Worm (Caenorhabditis elegans) whole organism, late embryonic: ENCODE measurements around the gene myrf-2.

Source experiments
- K09A11.1 ChIP-seq: sonication (generic microtip); optimal IDR thresholded peaks from 2 replicates; lab custom pipeline; 2017; ENCODE audit warnings: antibody characterized with exemption, mild to moderate bottlenecking, missing genetic modification characterization, missing compliant biosample characterization; ENCODE audit not compliant: insufficient read depth
- T23F11.4 ChIP-seq: fragments of 200-800 bp; sonication (Bioruptor generic); optimal IDR thresholded peaks from 2 replicates; lab custom pipeline; 2018; ENCODE audit warnings: mild to moderate bottlenecking, missing genetic modification characterization, missing compliant biosample characterization
- Y22D7AL.16 ChIP-seq: sonication (generic microtip); optimal IDR thresholded peaks from 2 replicates; lab custom pipeline; 2016; ENCODE audit warnings: missing genetic modification characterization, missing compliant biosample characterization
- ahr-1 ChIP-seq: sonication (generic microtip); optimal IDR thresholded peaks from 2 replicates; lab custom pipeline; 2016; ENCODE audit warnings: missing genetic modification characterization, missing compliant biosample characterization
- ceh-18 ChIP-seq: sonication (generic microtip); optimal IDR thresholded peaks from 2 replicates; lab custom pipeline; 2016; ENCODE audit warnings: missing genetic modification characterization, missing compliant biosample characterization
- ceh-22 ChIP-seq: sonication (generic microtip); optimal IDR thresholded peaks from 2 replicates; lab custom pipeline; 2017; ENCODE audit warnings: missing biosample characterization, missing genetic modification characterization
- ceh-30 ChIP-seq: fragments of 150-350 bp; optimal IDR thresholded peaks from 2 replicates; lab custom pipeline; 2014; ENCODE audit warnings: missing biosample characterization, missing genetic modification characterization
- ceh-31 ChIP-seq: sonication (generic microtip); optimal IDR thresholded peaks from 2 replicates; lab custom pipeline; 2016; ENCODE audit warnings: missing genetic modification characterization, missing compliant biosample characterization
- ceh-34 ChIP-seq: sonication (generic microtip); optimal IDR thresholded peaks from 2 replicates; lab custom pipeline; 2016; ENCODE audit warnings: mild to moderate bottlenecking, missing genetic modification characterization, missing compliant biosample characterization
- ceh-45 ChIP-seq: fragments of 200-800 bp; sonication (Bioruptor generic); IDR thresholded peaks from 2 replicates; pipeline ENCODE4 v1.3.6; 2022; ENCODE audit warnings: missing genetic modification reagents, missing genetic modification characterization, missing compliant biosample characterization
- ceh-9 ChIP-seq: sonication (generic microtip); optimal IDR thresholded peaks from 2 replicates; lab custom pipeline; 2016; ENCODE audit warnings: mild to moderate bottlenecking, missing genetic modification characterization, inconsistent platforms, missing compliant biosample characterization
- dmd-4 ChIP-seq: sonication (generic microtip); optimal IDR thresholded peaks from 2 replicates; lab custom pipeline; 2016; ENCODE audit warnings: borderline replicate concordance, missing genetic modification characterization, missing compliant biosample characterization
- dve-1 ChIP-seq: sonication (generic microtip); optimal IDR thresholded peaks from 2 replicates; lab custom pipeline; 2017; ENCODE audit warnings: antibody characterized with exemption, mild to moderate bottlenecking, missing genetic modification characterization, missing compliant biosample characterization
- elt-2 ChIP-seq: sonication (generic microtip); optimal IDR thresholded peaks from 2 replicates; lab custom pipeline; 2016; ENCODE audit warnings: missing genetic modification reagents, missing genetic modification characterization, missing compliant biosample characterization
- elt-4 ChIP-seq: sonication (generic microtip); optimal IDR thresholded peaks from 2 replicates; lab custom pipeline; 2016; ENCODE audit warnings: missing genetic modification characterization, missing compliant biosample characterization
- ets-4 ChIP-seq: sonication (generic microtip); optimal IDR thresholded peaks from 2 replicates; lab custom pipeline; 2016; ENCODE audit warnings: missing genetic modification characterization, missing compliant biosample characterization
- eyg-1 ChIP-seq: sonication (generic microtip); optimal IDR thresholded peaks from 2 replicates; lab custom pipeline; 2016; ENCODE audit warnings: missing genotype, missing genetic modification characterization, missing compliant biosample characterization
- fkh-10 ChIP-seq: fragments of 150-350 bp; optimal IDR thresholded peaks from 2 replicates; lab custom pipeline; 2014; ENCODE audit warnings: missing biosample characterization, missing genetic modification reagents, missing genetic modification characterization
- fkh-6 ChIP-seq: sonication (generic microtip); optimal IDR thresholded peaks from 2 replicates; lab custom pipeline; 2016; ENCODE audit warnings: missing genetic modification characterization, missing compliant biosample characterization
- gmeb-2 ChIP-seq: sonication (generic microtip); optimal IDR thresholded peaks from 2 replicates; lab custom pipeline; 2016; ENCODE audit warnings: missing genetic modification characterization, inconsistent platforms, missing compliant biosample characterization
- hlh-13 ChIP-seq: fragments of 200-800 bp; sonication (Bioruptor generic); optimal IDR thresholded peaks from 2 replicates; lab custom pipeline; 2018; ENCODE audit warnings: mild to moderate bottlenecking, missing genetic modification characterization, missing compliant biosample characterization
- hlh-15 ChIP-seq: sonication (generic microtip); optimal IDR thresholded peaks from 2 replicates; lab custom pipeline; 2016; ENCODE audit warnings: missing genetic modification characterization, missing compliant biosample characterization
- hlh-30 ChIP-seq: sonication (generic microtip); optimal IDR thresholded peaks from 2 replicates; lab custom pipeline; 2017; ENCODE audit warnings: antibody characterized with exemption, missing genetic modification characterization, missing compliant biosample characterization; ENCODE audit not compliant: insufficient read depth
- hlh-6 ChIP-seq: sonication (generic microtip); optimal IDR thresholded peaks from 2 replicates; lab custom pipeline; 2016; ENCODE audit warnings: missing genotype, missing genetic modification characterization, missing compliant biosample characterization
- lin-11 ChIP-seq: fragments of 200-800 bp; sonication (Bioruptor generic); optimal IDR thresholded peaks from 2 replicates; lab custom pipeline; 2018; ENCODE audit warnings: mild to moderate bottlenecking, missing genetic modification characterization, missing compliant biosample characterization
- madf-2 ChIP-seq: sonication (generic microtip); optimal IDR thresholded peaks from 2 replicates; lab custom pipeline; 2017; ENCODE audit warnings: missing genetic modification characterization, missing compliant biosample characterization
- mec-3 ChIP-seq: sonication (generic microtip); optimal IDR thresholded peaks from 2 replicates; lab custom pipeline; 2016; ENCODE audit warnings: borderline replicate concordance, missing genetic modification characterization, missing compliant biosample characterization
- nfya-1 ChIP-seq: sonication (generic microtip); optimal IDR thresholded peaks from 2 replicates; lab custom pipeline; 2017; ENCODE audit warnings: missing genetic modification characterization, mild to moderate bottlenecking, missing compliant biosample characterization, antibody characterized with exemption, moderate library complexity
- nhr-11 ChIP-seq: fragments of 150-350 bp; optimal IDR thresholded peaks from 2 replicates; lab custom pipeline; 2014; ENCODE audit warnings: missing biosample characterization, missing genetic modification characterization
- nhr-232 ChIP-seq: sonication (generic microtip); optimal IDR thresholded peaks from 2 replicates; lab custom pipeline; 2016; ENCODE audit warnings: missing genetic modification characterization, missing compliant biosample characterization
- odd-2 ChIP-seq: sonication (generic microtip); optimal IDR thresholded peaks from 2 replicates; lab custom pipeline; 2017; ENCODE audit warnings: antibody characterized with exemption, mild to moderate bottlenecking, missing genetic modification characterization, missing compliant biosample characterization
- pag-3 ChIP-seq: sonication (generic microtip); optimal IDR thresholded peaks from 2 replicates; lab custom pipeline; 2016; ENCODE audit warnings: missing compliant biosample characterization, missing genetic modification characterization, borderline replicate concordance
- pat-9 ChIP-seq: fragments of 200-800 bp; sonication (Bioruptor generic); optimal IDR thresholded peaks from 2 replicates; lab custom pipeline; 2018; ENCODE audit warnings: mild to moderate bottlenecking, missing genetic modification characterization, moderate library complexity, missing compliant biosample characterization
- pax-1 ChIP-seq: fragments of 150-350 bp; optimal IDR thresholded peaks from 2 replicates; lab custom pipeline; 2014; ENCODE audit warnings: missing biosample characterization, missing genetic modification characterization
- pha-4 ChIP-seq: fragments of 150-350 bp; optimal IDR thresholded peaks from 2 replicates; lab custom pipeline; 2018; ENCODE audit warnings: missing biosample characterization, missing genetic modification reagents, missing genetic modification characterization
- pqm-1 ChIP-seq: sonication (generic microtip); optimal IDR thresholded peaks from 2 replicates; lab custom pipeline; 2016; ENCODE audit warnings: missing genetic modification characterization, missing compliant biosample characterization
- pros-1 ChIP-seq: fragments of 150-350 bp; optimal IDR thresholded peaks from 2 replicates; lab custom pipeline; 2014; ENCODE audit warnings: missing biosample characterization, missing genetic modification reagents, missing genetic modification characterization
- ref-2 ChIP-seq: sonication (generic microtip); optimal IDR thresholded peaks from 2 replicates; lab custom pipeline; 2016; ENCODE audit warnings: missing genetic modification characterization, missing compliant biosample characterization
- rnt-1 ChIP-seq: sonication (generic microtip); optimal IDR thresholded peaks from 2 replicates; lab custom pipeline; 2016; ENCODE audit warnings: missing genetic modification characterization, missing compliant biosample characterization
- sdc-2 ChIP-seq: sonication (generic microtip); optimal IDR thresholded peaks from 2 replicates; lab custom pipeline; 2016; ENCODE audit warnings: missing genotype, missing genetic modification characterization, missing compliant biosample characterization
- sox-4 ChIP-seq: sonication (generic microtip); optimal IDR thresholded peaks from 2 replicates; lab custom pipeline; 2017; ENCODE audit warnings: mild to moderate bottlenecking, missing genetic modification characterization, inconsistent platforms, missing compliant biosample characterization
- syd-9 ChIP-seq: sonication (generic microtip); optimal IDR thresholded peaks from 2 replicates; lab custom pipeline; 2016; ENCODE audit warnings: mild to moderate bottlenecking, missing genetic modification characterization, moderate library complexity, missing compliant biosample characterization
- tbx-2 ChIP-seq: sonication (generic microtip); optimal IDR thresholded peaks from 2 replicates; lab custom pipeline; 2016; ENCODE audit warnings: missing genetic modification characterization, missing compliant biosample characterization
- tbx-7 ChIP-seq: sonication (generic microtip); optimal IDR thresholded peaks from 2 replicates; lab custom pipeline; 2016; ENCODE audit warnings: missing genotype, missing genetic modification characterization, missing compliant biosample characterization
- unc-3 ChIP-seq, 2 experiments: fragments of 200-800 bp in 1 of 2; sonication (Bioruptor generic) in 1 of 2; sonication (generic microtip) in 1 of 2; conservative IDR thresholded peaks in 1 of 2; optimal IDR thresholded peaks in 1 of 2; 2 replicates each; pipeline versions ENCODE4 v1.3.6 to Lab custom; 2016 to 2022; ENCODE audit warnings: missing compliant biosample characterization in 2 of 2, missing genetic modification characterization in 2 of 2, missing genetic modification reagents in 1 of 2
- unc-55 ChIP-seq: sonication (generic microtip); optimal IDR thresholded peaks from 2 replicates; lab custom pipeline; 2017; ENCODE audit warnings: missing biosample characterization, missing genetic modification reagents, missing genetic modification characterization
- zip-5 ChIP-seq: sonication (generic microtip); optimal IDR thresholded peaks from 2 replicates; lab custom pipeline; 2016; ENCODE audit warnings: missing genetic modification characterization, missing compliant biosample characterization
- ztf-16 ChIP-seq: sonication (generic microtip); optimal IDR thresholded peaks from 2 replicates; lab custom pipeline; 2017; ENCODE audit warnings: missing genetic modification characterization, missing compliant biosample characterization

myrf-2 gene

ce11 chrX:10189805-10190204, 4.4 kb downstream of the myrf-2 start:
- TF ChIP-seq sox-4 (tag; lab: Kevin White, UChicago) (no peak), nfya-1 (tag; lab: Kevin White, UChicago) (no peak), dve-1 (no peak), hlh-15 (tag; lab: Kevin White, UChicago) (no peak), nhr-11 (tag; lab: Kevin White, UChicago) (no peak), pros-1 (no peak), ceh-34 (tag; lab: Kevin White, UChicago) (no peak), hlh-30 (tag; lab: Kevin White, UChicago) (no peak), elt-4 (tag; lab: Kevin White, UChicago) (no peak), pqm-1 (tag; lab: Kevin White, UChicago) (no peak), pat-9 (no peak), ceh-9 (no peak), fkh-10 (GFP tag; lab: Kevin White, UChicago) (no peak), ceh-18 (no peak), odd-2 (no peak), unc-3 (GFP tag; conservative IDR thresholded peaks at IDR 0.05; lab: Robert Waterston, UW) (no peak), unc-3 (tag; optimal IDR thresholded peaks at IDR 0.05; lab: Kevin White, UChicago) (no peak), ahr-1 (tag; lab: Kevin White, UChicago) (no peak), zip-5 (no peak), eyg-1 (tag; lab: Kevin White, UChicago) (no peak)

ce11 chrX:10189244-10189643, 4.9 kb downstream of the myrf-2 start:
- TF ChIP-seq fkh-10 (GFP tag; lab: Kevin White, UChicago), result no peak
- TF ChIP-seq ceh-34 (tag; lab: Kevin White, UChicago), result no peak
- TF ChIP-seq hlh-30 (tag; lab: Kevin White, UChicago), result no peak
- no peak for TF ChIP-seq hlh-13 (GFP tag; lab: Kevin White, UChicago)
- no peak for TF ChIP-seq nhr-232 (tag; lab: Kevin White, UChicago)
- no peak for TF ChIP-seq ahr-1 (tag; lab: Kevin White, UChicago)
- no peak for TF ChIP-seq rnt-1 (tag; lab: Kevin White, UChicago)
- no peak for TF ChIP-seq tbx-2 (tag; lab: Kevin White, UChicago)
- TF ChIP-seq pat-9, result no peak
- no peak for TF ChIP-seq ceh-30
- no peak for TF ChIP-seq ztf-16 (tag; lab: Kevin White, UChicago)
- TF ChIP-seq syd-9 (tag; lab: Kevin White, UChicago), result no peak

ce11 chrX:10188493-10188895, 5.7 kb downstream of the myrf-2 start:
- TF ChIP-seq K09A11.1 (tag; lab: Kevin White, UChicago), result no peak
- no peak for TF ChIP-seq nhr-11 (tag; lab: Kevin White, UChicago)
- peak; percentile 77 for TF ChIP-seq ceh-31 (tag; lab: Kevin White, UChicago)
- TF ChIP-seq ceh-45 (GFP tag; lab: Robert Waterston, UW), result no peak
- TF ChIP-seq pat-9, result no peak
- TF ChIP-seq sdc-2 (tag; lab: Kevin White, UChicago), result peak; percentile 81
- TF ChIP-seq pag-3 (tag; lab: Kevin White, UChicago), result peak; percentile 3
- peak; percentile 68 for TF ChIP-seq hlh-30 (tag; lab: Kevin White, UChicago)
- TF ChIP-seq Y22D7AL.16, result peak; percentile 48
- peak; percentile 87 for TF ChIP-seq ceh-34 (tag; lab: Kevin White, UChicago)
- TF ChIP-seq ceh-22, result no peak
- TF ChIP-seq unc-55, result peak; percentile 41
- peak; percentile 9 for TF ChIP-seq ztf-16 (tag; lab: Kevin White, UChicago)
- no peak for TF ChIP-seq dve-1
- TF ChIP-seq pax-1 (tag; lab: Kevin White, UChicago), result no peak
- peak; percentile 10 for TF ChIP-seq gmeb-2 (tag; lab: Kevin White, UChicago)
- peak; percentile 26 for TF ChIP-seq ets-4 (tag; lab: Kevin White, UChicago)
- TF ChIP-seq madf-2 (tag; lab: Kevin White, UChicago), result peak; percentile 98
- peak; percentile 52 for TF ChIP-seq mec-3 (tag; lab: Kevin White, UChicago)
- peak; percentile 35 for TF ChIP-seq fkh-6 (tag; lab: Kevin White, UChicago)
- TF ChIP-seq lin-11, result no peak
- TF ChIP-seq ceh-9, result no peak
- no peak for TF ChIP-seq tbx-7 (tag; lab: Kevin White, UChicago)
- no peak for TF ChIP-seq pha-4 (tag; lab: Kevin White, UChicago)
- peak; percentile 20 for TF ChIP-seq nhr-232 (tag; lab: Kevin White, UChicago)
- no peak for TF ChIP-seq elt-4 (tag; lab: Kevin White, UChicago)
- TF ChIP-seq hlh-6 (tag; lab: Kevin White, UChicago), result peak; percentile 91
- peak; percentile 73 for TF ChIP-seq ref-2 (tag; lab: Kevin White, UChicago)
- TF ChIP-seq T23F11.4 (GFP tag; lab: Kevin White, UChicago), result peak; percentile 14
- peak; percentile 79 for TF ChIP-seq elt-2
- peak; percentile 66 for TF ChIP-seq dmd-4 (tag; lab: Kevin White, UChicago)
